Worm (Caenorhabditis elegans): ENCODE measurements around the gene F43C11.2.

ce11 chrII:2379673-2380072, 25.1 kb downstream of the F43C11.2 start:
- TF ChIP-seq unc-62 (GFP tag; optimal IDR thresholded peaks at IDR 0.05), result no peak
- TF ChIP-seq snpc-4 (tag; optimal IDR thresholded peaks at IDR 0.05), result no peak
- TF ChIP-seq fos-1 (tag; optimal IDR thresholded peaks at IDR 0.05), result no peak
- TF ChIP-seq R02D3.7 (tag; optimal IDR thresholded peaks at IDR 0.05), result no peak
- TF ChIP-seq ceh-16 (tag; optimal IDR thresholded peaks at IDR 0.05), result no peak
- no peak for TF ChIP-seq zag-1 (tag; optimal IDR thresholded peaks at IDR 0.05)
- no peak for TF ChIP-seq pqm-1 (tag; optimal IDR thresholded peaks at IDR 0.05)
